Worm (Caenorhabditis elegans) whole organism, L4 larva: ENCODE data around the gene srj-45.
A peak's percentile ranks its signal among the peaks of the same experiment; 100 is the strongest.

Source experiments
- D1046.2 ChIP-seq: fragments of 200-800 bp; sonication (Bioruptor generic); IDR thresholded peaks from 2 replicates; pipeline ENCODE4 v1.3.6; 2022; ENCODE audit warnings: missing genetic modification characterization, missing compliant biosample characterization
- F10B5.3 ChIP-seq: sonication (generic microtip); optimal IDR thresholded peaks from 2 replicates; lab custom pipeline; 2016; ENCODE audit warnings: mild to moderate bottlenecking, missing genetic modification characterization, missing compliant biosample characterization
- F26F4.8 ChIP-seq: fragments of 200-800 bp; sonication (Bioruptor generic); conservative IDR thresholded peaks from 2 replicates; pipeline ENCODE4 v1.3.6; 2022; ENCODE audit warnings: missing genetic modification characterization, missing compliant biosample characterization
- R02D3.7 ChIP-seq: fragments of 150-350 bp; sonication (generic microtip); optimal IDR thresholded peaks from 3 replicates; lab custom pipeline; 2014; ENCODE audit warnings: missing biosample characterization, missing genetic modification characterization
- T20F7.1 ChIP-seq: fragments of 200-800 bp; sonication (Bioruptor generic); optimal IDR thresholded peaks from 2 replicates; lab custom pipeline; 2018; ENCODE audit warnings: mild to moderate bottlenecking, missing genetic modification characterization, missing compliant biosample characterization
- Y105C5A.15 ChIP-seq: fragments of 200-800 bp; sonication (Bioruptor generic); IDR thresholded peaks from 2 replicates; pipeline ENCODE4 v1.3.6; 2022; ENCODE audit warnings: missing genetic modification characterization, missing compliant biosample characterization
- Y5F2A.4 ChIP-seq: fragments of 200-800 bp; sonication (Bioruptor generic); optimal IDR thresholded peaks from 2 replicates; lab custom pipeline; 2018; ENCODE audit warnings: mild to moderate bottlenecking, missing genetic modification characterization, missing compliant biosample characterization
- attf-4 ChIP-seq: sonication (generic microtip); optimal IDR thresholded peaks from 3 replicates; lab custom pipeline; 2017; ENCODE audit warnings: missing biosample characterization, missing genetic modification characterization
- ceh-32 ChIP-seq: sonication (generic microtip); optimal IDR thresholded peaks from 2 replicates; lab custom pipeline; 2016; ENCODE audit warnings: mild to moderate bottlenecking, missing genetic modification characterization, missing compliant biosample characterization; ENCODE audit not compliant: poor library complexity
- ceh-62 ChIP-seq: sonication (generic microtip); optimal IDR thresholded peaks from 2 replicates; lab custom pipeline; 2017; ENCODE audit warnings: missing biosample characterization, missing genetic modification characterization
- ces-1 ChIP-seq: fragments of 150-350 bp; sonication (generic microtip); optimal IDR thresholded peaks from 4 replicates; lab custom pipeline; 2014; ENCODE audit warnings: missing biosample characterization, missing genetic modification reagents, missing genetic modification characterization
- ctbp-1 ChIP-seq: fragments of 200-800 bp; sonication (Bioruptor generic); IDR thresholded peaks from 2 replicates; pipeline ENCODE4 v1.3.6; 2022; ENCODE audit warnings: missing genetic modification reagents, missing genetic modification characterization, missing compliant biosample characterization
- daf-16 ChIP-seq, 3 experiments: sonication (generic microtip); optimal IDR thresholded peaks; 2 replicates each; lab custom pipeline; 2016 to 2017; ENCODE audit warnings: missing genetic modification characterization in 3 of 3, missing genetic modification reagents in 3 of 3, mild to moderate bottlenecking in 2 of 3, missing compliant biosample characterization in 2 of 3, missing biosample characterization in 1 of 3, moderate library complexity in 1 of 3
- daf-19 ChIP-seq: fragments of 200-800 bp; sonication (Bioruptor generic); conservative IDR thresholded peaks from 2 replicates; pipeline ENCODE4 v1.3.6; 2022; ENCODE audit warnings: missing genetic modification characterization, missing compliant biosample characterization
- daf-8 ChIP-seq: fragments of 200-800 bp; sonication (Bioruptor generic); IDR thresholded peaks from 2 replicates; pipeline ENCODE4 v1.3.6; 2022; ENCODE audit warnings: missing genetic modification characterization, missing compliant biosample characterization
- dmd-6 ChIP-seq: fragments of 200-800 bp; sonication (Bioruptor generic); IDR thresholded peaks from 2 replicates; pipeline ENCODE4 v1.3.6; 2022; ENCODE audit warnings: missing genetic modification reagents, missing genetic modification characterization, missing compliant biosample characterization
- dmd-8 ChIP-seq: fragments of 200-800 bp; sonication (Bioruptor generic); IDR thresholded peaks from 2 replicates; pipeline ENCODE4 v1.3.6; 2022; ENCODE audit warnings: missing genetic modification characterization, missing compliant biosample characterization
- dmd-9 ChIP-seq: fragments of 200-800 bp; sonication (Bioruptor generic); IDR thresholded peaks from 2 replicates; pipeline ENCODE4 v1.3.6; 2022; ENCODE audit warnings: missing genetic modification reagents, missing genetic modification characterization, missing compliant biosample characterization
- dpl-1 ChIP-seq: fragments of 150-350 bp; optimal IDR thresholded peaks from 2 replicates; lab custom pipeline; 2014; ENCODE audit warnings: missing biosample characterization, missing genetic modification reagents, missing genetic modification characterization
- duxl-1 ChIP-seq: sonication (generic microtip); optimal IDR thresholded peaks from 2 replicates; lab custom pipeline; 2016; ENCODE audit warnings: mild to moderate bottlenecking, missing genetic modification characterization, moderate library complexity, missing compliant biosample characterization; ENCODE audit not compliant: poor library complexity
- dve-1 ChIP-seq: sonication (generic microtip); optimal IDR thresholded peaks from 2 replicates; lab custom pipeline; 2017; ENCODE audit warnings: antibody characterized with exemption, mild to moderate bottlenecking, missing genetic modification characterization, missing compliant biosample characterization; ENCODE audit not compliant: insufficient read depth
- egl-27 ChIP-seq: sonication (generic microtip); optimal IDR thresholded peaks from 3 replicates; lab custom pipeline; 2017; ENCODE audit warnings: missing biosample characterization, missing genetic modification reagents, missing genetic modification characterization
- egl-43 ChIP-seq: fragments of 200-800 bp; sonication (Bioruptor generic); IDR thresholded peaks from 2 replicates; pipeline ENCODE4 v1.3.6; 2022; ENCODE audit warnings: missing genetic modification reagents, missing genetic modification characterization, missing compliant biosample characterization
- hlh-11 ChIP-seq: fragments of 200-800 bp; sonication (Bioruptor generic); optimal IDR thresholded peaks from 2 replicates; lab custom pipeline; 2018; ENCODE audit warnings: mild to moderate bottlenecking, missing genetic modification characterization, missing compliant biosample characterization
- jun-1 ChIP-seq: fragments of 150-350 bp; optimal IDR thresholded peaks from 2 replicates; lab custom pipeline; 2014; ENCODE audit warnings: missing biosample characterization, missing genetic modification reagents, missing genetic modification characterization
- lin-1 ChIP-seq: fragments of 200-800 bp; sonication (Bioruptor generic); IDR thresholded peaks from 2 replicates; pipeline ENCODE4 v1.3.6; 2022; ENCODE audit warnings: missing genetic modification reagents, missing genetic modification characterization, missing compliant biosample characterization
- lin-38 ChIP-seq: fragments of 200-800 bp; sonication (Bioruptor generic); IDR thresholded peaks from 2 replicates; pipeline ENCODE4 v1.3.6; 2022; ENCODE audit warnings: missing genetic modification reagents, missing genetic modification characterization, missing compliant biosample characterization
- lin-39 ChIP-seq: fragments of 150-350 bp; optimal IDR thresholded peaks from 2 replicates; lab custom pipeline; 2014; ENCODE audit warnings: missing biosample characterization, missing genetic modification reagents, missing genetic modification characterization
- lir-3 ChIP-seq: sonication (generic microtip); optimal IDR thresholded peaks from 2 replicates; lab custom pipeline; 2016; ENCODE audit warnings: mild to moderate bottlenecking, missing genetic modification characterization, missing compliant biosample characterization
- lsy-2 ChIP-seq, 2 experiments: fragments of 150-350 bp in 1 of 2; sonication (generic microtip) in 1 of 2; optimal IDR thresholded peaks; 2 replicates each; lab custom pipeline; 2014 to 2017; ENCODE audit warnings: missing biosample characterization in 2 of 2, missing genetic modification characterization in 2 of 2
- mep-1 ChIP-seq: fragments of 150-350 bp; sonication (generic microtip); optimal IDR thresholded peaks from 3 replicates; lab custom pipeline; 2014; ENCODE audit warnings: missing biosample characterization, missing genetic modification characterization
- mxl-3 ChIP-seq: fragments of 200-800 bp; sonication (Bioruptor generic); optimal IDR thresholded peaks from 2 replicates; lab custom pipeline; 2018; ENCODE audit warnings: mild to moderate bottlenecking, missing genetic modification characterization, missing compliant biosample characterization
- nhr-102 ChIP-seq: sonication (generic microtip); optimal IDR thresholded peaks from 2 replicates; lab custom pipeline; 2016; ENCODE audit warnings: mild to moderate bottlenecking, missing genetic modification characterization, moderate library complexity, missing compliant biosample characterization
- nhr-237 ChIP-seq: sonication (generic microtip); optimal IDR thresholded peaks from 2 replicates; lab custom pipeline; 2017; ENCODE audit warnings: missing biosample characterization, missing genetic modification characterization
- nhr-25 ChIP-seq: sonication (generic microtip); optimal IDR thresholded peaks from 2 replicates; lab custom pipeline; 2017; ENCODE audit warnings: missing genetic modification characterization, mild to moderate bottlenecking, missing compliant biosample characterization, antibody characterized with exemption, moderate library complexity, borderline replicate concordance; ENCODE audit not compliant: insufficient read depth
- nhr-28 ChIP-seq: fragments of 150-350 bp; optimal IDR thresholded peaks from 2 replicates; lab custom pipeline; 2014; ENCODE audit warnings: missing biosample characterization, missing genetic modification characterization
- nhr-42 ChIP-seq: fragments of 200-800 bp; sonication (Bioruptor generic); IDR thresholded peaks from 2 replicates; pipeline ENCODE4 v1.3.6; 2022; ENCODE audit warnings: missing genetic modification characterization, missing compliant biosample characterization
- nhr-48 ChIP-seq: sonication (generic microtip); optimal IDR thresholded peaks from 2 replicates; lab custom pipeline; 2016; ENCODE audit warnings: mild to moderate bottlenecking, missing genetic modification characterization, missing compliant biosample characterization
- nhr-77 ChIP-seq: fragments of 150-350 bp; optimal IDR thresholded peaks from 2 replicates; lab custom pipeline; 2014; ENCODE audit warnings: missing biosample characterization, missing genetic modification characterization
- pqm-1 ChIP-seq: sonication (generic microtip); optimal IDR thresholded peaks from 2 replicates; lab custom pipeline; 2017; ENCODE audit warnings: missing biosample characterization, missing genetic modification characterization
- saeg-2 ChIP-seq: fragments of 200-800 bp; sonication (Bioruptor generic); IDR thresholded peaks from 2 replicates; pipeline ENCODE4 v1.3.6; 2022; ENCODE audit warnings: missing genetic modification reagents, missing genetic modification characterization, missing compliant biosample characterization
- set-16 ChIP-seq: fragments of 200-800 bp; sonication (Bioruptor generic); IDR thresholded peaks from 2 replicates; pipeline ENCODE4 v1.3.6; 2022; ENCODE audit warnings: missing genetic modification reagents, missing genetic modification characterization, missing compliant biosample characterization
- tag-97 ChIP-seq: fragments of 200-800 bp; sonication (Bioruptor generic); IDR thresholded peaks from 2 replicates; pipeline ENCODE4 v1.3.6; 2022; ENCODE audit warnings: missing genetic modification characterization, missing compliant biosample characterization
- unc-39 ChIP-seq: sonication (generic microtip); optimal IDR thresholded peaks from 2 replicates; lab custom pipeline; 2017; ENCODE audit warnings: missing biosample characterization, missing genetic modification characterization

Gene srj-45

DNA sequence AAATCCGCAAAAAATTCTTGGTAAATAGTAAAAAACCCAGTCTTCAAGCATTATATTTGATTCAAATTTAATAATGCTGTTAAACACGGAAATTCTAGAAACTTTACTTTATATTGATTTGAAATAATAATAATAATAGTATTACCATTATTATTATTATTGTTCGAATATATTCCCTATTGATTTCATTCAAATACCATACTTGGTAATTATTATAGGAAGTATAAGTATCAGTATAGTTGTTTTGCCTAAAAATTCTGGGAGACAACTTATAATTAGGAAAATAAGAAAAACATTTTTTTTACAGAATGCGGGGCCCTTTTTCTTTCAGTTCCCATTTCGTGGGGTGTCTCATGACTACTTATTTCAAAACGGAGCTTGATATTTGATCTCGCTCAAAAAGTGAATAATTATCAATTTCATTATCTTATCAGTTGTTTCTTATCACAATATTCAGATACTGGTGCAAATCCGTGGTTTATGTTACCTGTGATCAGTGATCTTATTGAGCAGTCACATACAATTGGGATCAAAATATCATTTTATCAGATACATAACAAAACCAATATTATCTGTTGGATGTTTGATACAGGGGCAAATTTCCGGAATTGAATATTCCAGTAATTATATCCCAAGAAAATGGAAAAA is 12.0 kb upstream of the srj-45 start, which contains the start of gene srj-49:
Gene srj-49, minus strand, starts transcription at position 51 of the 648 bp plus-strand sequence.
- TF ChIP-seq ces-1 (GFP tag; lab: Kevin White, UChicago) (no peak), ceh-62 (tag; lab: Kevin White, UChicago) (no peak), Y5F2A.4 (GFP tag; lab: Kevin White, UChicago) (no peak), egl-27 (tag; lab: Kevin White, UChicago) (no peak), attf-4 (tag; lab: Kevin White, UChicago) (no peak), daf-19 (GFP tag; lab: Robert Waterston, UW) (no peak), dmd-9 (GFP tag; lab: Robert Waterston, UW) (no peak), nhr-25 (tag; lab: Kevin White, UChicago) (no peak), duxl-1 (tag; lab: Kevin White, UChicago) (no peak), saeg-2 (GFP tag; lab: Robert Waterston, UW) (no peak), nhr-77 (tag; lab: Kevin White, UChicago) (no peak), D1046.2 (GFP tag; lab: Robert Waterston, UW) (no peak), nhr-48 (no peak), nhr-102 (tag; lab: Kevin White, UChicago) (no peak), lsy-2 (tag; optimal IDR thresholded peaks at IDR 0.05; lab: Kevin White, UChicago) (no peak), lin-38 (GFP tag; lab: Robert Waterston, UW) (no peak), F10B5.3 (tag; lab: Kevin White, UChicago) (no peak), unc-39 (tag; lab: Kevin White, UChicago) (no peak), egl-43 (GFP tag; lab: Robert Waterston, UW) (no peak), daf-8 (no peak), dmd-8 (GFP tag; lab: Robert Waterston, UW) (no peak), F26F4.8 (no peak), set-16 (GFP tag; lab: Robert Waterston, UW) (no peak), daf-16 (GFP tag; optimal IDR thresholded peaks at IDR 0.05; lab: Kevin White, UChicago) (no peak), daf-16 (tag; optimal IDR thresholded peaks at IDR 0.05; lab: Kevin White, UChicago) (peak; percentile 56), hlh-11 (tag; lab: Kevin White, UChicago) (no peak), dmd-6 (GFP tag; lab: Robert Waterston, UW) (peak; percentile 91), lin-39 (tag; lab: Kevin White, UChicago) (no peak), ctbp-1 (GFP tag; lab: Robert Waterston, UW) (no peak), pqm-1 (tag; lab: Kevin White, UChicago) (peak; percentile 74), nhr-42 (no peak), mxl-3 (GFP tag; lab: Kevin White, UChicago) (no peak), nhr-28 (tag; lab: Kevin White, UChicago) (peak; percentile 68), lir-3 (tag; lab: Kevin White, UChicago) (no peak), jun-1 (tag; lab: Kevin White, UChicago) (no peak)

- no peak for TF ChIP-seq Y105C5A.15 (GFP tag; lab: Robert Waterston, UW)
- no peak for TF ChIP-seq R02D3.7
- TF ChIP-seq ceh-32 (tag; lab: Kevin White, UChicago) = no peak
- no peak for TF ChIP-seq T20F7.1 (GFP tag; lab: Kevin White, UChicago)
- no peak for TF ChIP-seq dve-1
- no peak for TF ChIP-seq tag-97
- TF ChIP-seq ctbp-1 (GFP tag; lab: Robert Waterston, UW) = no peak
- TF ChIP-seq dmd-9 (GFP tag; lab: Robert Waterston, UW) = no peak
- TF ChIP-seq lin-1 = no peak
- no peak for TF ChIP-seq nhr-237 (tag; lab: Kevin White, UChicago)
- TF ChIP-seq mep-1 (tag; lab: Kevin White, UChicago) = no peak
- no peak for TF ChIP-seq dpl-1 (GFP tag; lab: Kevin White, UChicago)
Observed at ce11 chrV:2845771-2846170, 9.4 kb upstream of the srj-45 start, which contains the start of gene srj-44. Gene srj-44 (minus strand): TSS chrV:2845871.
